Worm (Caenorhabditis elegans) whole organism, L2 larva: ENCODE measurements around the gene bath-9.

Experiments
- ZK546.5 ChIP-seq: sonication (generic microtip); optimal IDR thresholded peaks from 2 replicates; lab custom pipeline; 2017; ENCODE audit warnings: missing biosample characterization, missing genetic modification characterization
- alr-1 ChIP-seq: fragments of 150-350 bp; optimal IDR thresholded peaks from 2 replicates; lab custom pipeline; 2014; ENCODE audit warnings: missing biosample characterization, missing genetic modification characterization
- dmd-4 ChIP-seq: sonication (generic microtip); optimal IDR thresholded peaks from 2 replicates; lab custom pipeline; 2017; ENCODE audit warnings: missing biosample characterization, missing genetic modification characterization
- mab-5 ChIP-seq: fragments of 150-350 bp; optimal IDR thresholded peaks from 2 replicates; lab custom pipeline; 2014; ENCODE audit warnings: missing biosample characterization, missing genetic modification characterization
- mbf-1 ChIP-seq: sonication (generic microtip); optimal IDR thresholded peaks from 2 replicates; lab custom pipeline; 2017; ENCODE audit warnings: missing biosample characterization, missing genetic modification characterization
- nhr-10 ChIP-seq: sonication (generic microtip); optimal IDR thresholded peaks from 2 replicates; lab custom pipeline; 2017; ENCODE audit warnings: missing biosample characterization, missing genetic modification characterization
- nhr-23 ChIP-seq: fragments of 150-350 bp; optimal IDR thresholded peaks from 2 replicates; lab custom pipeline; 2014; ENCODE audit warnings: missing biosample characterization, missing genetic modification reagents, missing genetic modification characterization
- nhr-237 ChIP-seq: fragments of 150-350 bp; optimal IDR thresholded peaks from 2 replicates; lab custom pipeline; 2014; ENCODE audit warnings: missing biosample characterization, missing genetic modification characterization
- nhr-77 ChIP-seq: fragments of 150-350 bp; optimal IDR thresholded peaks from 2 replicates; lab custom pipeline; 2014; ENCODE audit warnings: missing biosample characterization, missing genetic modification characterization
- skn-1 ChIP-seq: sonication (generic microtip); optimal IDR thresholded peaks from 2 replicates; lab custom pipeline; 2017; ENCODE audit warnings: missing biosample characterization, missing genetic modification characterization
- unc-62 ChIP-seq: fragments of 150-350 bp; optimal IDR thresholded peaks from 2 replicates; lab custom pipeline; 2014; ENCODE audit warnings: missing biosample characterization, missing genetic modification reagents, missing genetic modification characterization
- zag-1 ChIP-seq: fragments of 150-350 bp; optimal IDR thresholded peaks from 2 replicates; lab custom pipeline; 2014; ENCODE audit warnings: missing biosample characterization, missing genetic modification characterization
- ztf-4 ChIP-seq: fragments of 150-350 bp; optimal IDR thresholded peaks from 2 replicates; lab custom pipeline; 2014; ENCODE audit warnings: missing biosample characterization, missing genetic modification characterization

DNA sequence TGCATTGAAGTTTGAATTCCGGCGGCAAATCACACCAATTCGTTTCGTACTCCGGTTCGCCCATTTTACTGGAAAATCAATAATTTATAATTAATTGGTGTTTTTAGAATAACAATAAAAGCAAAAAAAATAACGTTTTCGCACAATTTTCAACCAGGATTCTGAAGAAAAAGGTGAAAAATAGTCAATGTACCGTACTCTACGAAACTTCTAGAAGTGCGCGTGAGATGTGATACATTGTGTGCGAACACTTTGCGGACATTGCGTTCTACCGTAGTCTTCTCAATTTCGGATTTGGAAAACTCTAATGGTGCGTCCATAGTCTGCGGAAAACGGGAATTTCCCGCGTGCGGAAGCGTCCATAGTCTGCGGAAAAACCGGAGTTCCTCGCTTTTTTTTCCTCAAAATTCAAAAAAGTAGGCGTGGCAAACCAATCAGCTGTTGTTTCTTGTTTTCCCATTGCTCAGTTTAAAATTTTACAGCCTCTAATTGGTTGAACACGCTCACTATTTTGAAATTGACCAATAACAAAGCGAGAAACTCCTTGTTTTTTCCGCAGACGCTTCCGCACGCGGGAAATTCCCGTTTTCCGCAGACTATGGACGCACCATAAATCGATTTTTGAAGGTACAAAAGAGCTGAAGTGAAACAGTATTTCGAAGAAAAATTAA is 28.8 kb upstream of the bath-9 start, which contains the start of the genes F14D2.14 and bath-29:
- no peak for TF ChIP-seq nhr-10 (tag; lab: Kevin White, UChicago)
- no peak for TF ChIP-seq mbf-1 (tag; lab: Kevin White, UChicago)
- no peak for TF ChIP-seq mab-5
- no peak for TF ChIP-seq skn-1 (tag; lab: Kevin White, UChicago)
- no peak for TF ChIP-seq unc-62 (GFP tag; lab: Kevin White, UChicago)
- no peak for TF ChIP-seq nhr-77 (tag; lab: Kevin White, UChicago)
- no peak for TF ChIP-seq ztf-4
- TF ChIP-seq nhr-23 (tag; lab: Kevin White, UChicago), result no peak
- no peak for TF ChIP-seq dmd-4
- no peak for TF ChIP-seq alr-1 (tag; lab: Kevin White, UChicago)
- TF ChIP-seq nhr-237 (tag; lab: Kevin White, UChicago), result no peak
- TF ChIP-seq ZK546.5 (tag; lab: Kevin White, UChicago), result no peak
- no peak for TF ChIP-seq zag-1 (tag; lab: Kevin White, UChicago)
